Worm (Caenorhabditis elegans) whole organism, L1 larva: ENCODE data around the gene ZK1128.1.

Experiments
- ama-1 ChIP-seq: fragments of 150-350 bp; optimal IDR thresholded peaks from 2 replicates; lab custom pipeline; 2014
- ceh-63 ChIP-seq: fragments of 200-800 bp; sonication (Bioruptor generic); optimal IDR thresholded peaks from 2 replicates; lab custom pipeline; 2018; ENCODE audit warnings: mild to moderate bottlenecking, missing genetic modification characterization, missing compliant biosample characterization
- efl-1 ChIP-seq, 4 experiments: fragments of 150-350 bp; optimal IDR thresholded peaks in 3 of 4; peaks in 1 of 4; 1 replicate in 1 of 4; 2 replicates in 3 of 4; lab custom pipeline; 2014; ENCODE audit warnings: missing biosample characterization in 2 of 4, missing genetic modification characterization in 2 of 4, missing genetic modification reagents in 2 of 4
- efl-3 ChIP-seq: fragments of 200-800 bp; sonication (Bioruptor generic); optimal IDR thresholded peaks from 2 replicates; lab custom pipeline; 2018; ENCODE audit warnings: mild to moderate bottlenecking, missing genetic modification characterization, missing compliant biosample characterization
- fkh-8 ChIP-seq: sonication (generic microtip); optimal IDR thresholded peaks from 2 replicates; lab custom pipeline; 2016; ENCODE audit warnings: mild to moderate bottlenecking, missing genetic modification characterization, missing compliant biosample characterization
- lin-15B ChIP-seq: fragments of 150-350 bp; sonication (generic microtip); optimal IDR thresholded peaks from 3 replicates; lab custom pipeline; 2014; ENCODE audit warnings: missing biosample characterization, missing genetic modification characterization
- lsy-2 ChIP-seq, 2 experiments: fragments of 150-350 bp; optimal IDR thresholded peaks; 2 replicates each; lab custom pipeline; 2014; ENCODE audit warnings: missing biosample characterization in 2 of 2, missing genetic modification characterization in 2 of 2
- mab-9 ChIP-seq: fragments of 200-800 bp; sonication (Bioruptor generic); IDR thresholded peaks from 2 replicates; pipeline ENCODE4 v1.3.6; 2022; ENCODE audit warnings: missing genetic modification reagents, missing genetic modification characterization, missing compliant biosample characterization
- mep-1 ChIP-seq: fragments of 150-350 bp; optimal IDR thresholded peaks from 2 replicates; lab custom pipeline; 2014; ENCODE audit warnings: missing biosample characterization, missing genetic modification characterization
- nhr-11 ChIP-seq: fragments of 150-350 bp; optimal IDR thresholded peaks from 2 replicates; lab custom pipeline; 2014; ENCODE audit warnings: missing biosample characterization, missing genetic modification characterization
- nhr-12 ChIP-seq: sonication (generic microtip); optimal IDR thresholded peaks from 2 replicates; lab custom pipeline; 2017; ENCODE audit warnings: missing biosample characterization, missing genetic modification characterization
- snpc-4 ChIP-seq: fragments of 150-350 bp; optimal IDR thresholded peaks from 2 replicates; lab custom pipeline; 2014; ENCODE audit warnings: missing biosample characterization, missing genetic modification characterization
- ztf-11 ChIP-seq, 2 experiments: sonication (generic microtip); optimal IDR thresholded peaks; 2 replicates each; lab custom pipeline; 2016 to 2017; ENCODE audit warnings: missing genetic modification characterization in 2 of 2, missing biosample characterization in 1 of 2, missing compliant biosample characterization in 1 of 2
- ztf-4 ChIP-seq: fragments of 150-350 bp; optimal IDR thresholded peaks from 2 replicates; lab custom pipeline; 2014; ENCODE audit warnings: missing biosample characterization, missing genetic modification characterization

- TF ChIP-seq mep-1 (tag; lab: Kevin White, UChicago) (no peak), efl-1 (optimal IDR thresholded peaks at IDR 0.05; lab: Kevin White, UChicago) (no peak), efl-1 (GFP tag; optimal IDR thresholded peaks at IDR 0.05 in 1 of 2; lab: Kevin White, UChicago) (peak in 1 of 2 experiments; percentile 4), ceh-63 (GFP tag; lab: Kevin White, UChicago) (no peak), mab-9 (GFP tag; lab: Robert Waterston, UW) (no peak), nhr-11 (tag; lab: Kevin White, UChicago) (no peak), ztf-4 (tag; lab: Kevin White, UChicago) (no peak), lin-15B (no peak), fkh-8 (no peak), efl-3 (no peak), ama-1 (lab: Kevin White, UChicago) (no peak), lsy-2 (tag; optimal IDR thresholded peaks at IDR 0.05; lab: Kevin White, UChicago) (no peak), ztf-11 (tag; optimal IDR thresholded peaks at IDR 0.05; lab: Kevin White, UChicago) (no peak), snpc-4 (tag; lab: Kevin White, UChicago) (no peak), nhr-12 (tag; lab: Kevin White, UChicago) (no peak)
These were observed 38.5 kb downstream of the ZK1128.1 start for ce11 chrIII:10076042-10076441.
